Worm (Caenorhabditis elegans) whole organism, L4 larva: Measurements from ENCODE around the gene F40H6.5.
A peak's percentile ranks its signal among the peaks of the same experiment; 100 is the strongest.

Source experiments
- D1046.2 ChIP-seq: fragments of 200-800 bp; sonication (Bioruptor generic); IDR thresholded peaks from 2 replicates; pipeline ENCODE4 v1.3.6; 2022; ENCODE audit warnings: missing genetic modification characterization, missing compliant biosample characterization
- F10B5.3 ChIP-seq: sonication (generic microtip); optimal IDR thresholded peaks from 2 replicates; lab custom pipeline; 2016; ENCODE audit warnings: mild to moderate bottlenecking, missing genetic modification characterization, missing compliant biosample characterization
- F26F4.8 ChIP-seq: fragments of 200-800 bp; sonication (Bioruptor generic); conservative IDR thresholded peaks from 2 replicates; pipeline ENCODE4 v1.3.6; 2022; ENCODE audit warnings: missing genetic modification characterization, missing compliant biosample characterization
- F37D6.2 ChIP-seq: sonication (generic microtip); optimal IDR thresholded peaks from 2 replicates; lab custom pipeline; 2016; ENCODE audit warnings: mild to moderate bottlenecking, missing genetic modification characterization, missing compliant biosample characterization
- F44E2.7 ChIP-seq: fragments of 200-800 bp; sonication (Bioruptor generic); IDR thresholded peaks from 2 replicates; pipeline ENCODE4 v2.1.2; 2022; ENCODE audit warnings: missing genetic modification characterization, missing compliant biosample characterization
- T26A8.4 ChIP-seq: fragments of 200-800 bp; sonication (Bioruptor generic); IDR thresholded peaks from 2 replicates; pipeline ENCODE4 v1.3.6; 2022; ENCODE audit warnings: missing genetic modification characterization, missing compliant biosample characterization
- Y5F2A.4 ChIP-seq: fragments of 200-800 bp; sonication (Bioruptor generic); optimal IDR thresholded peaks from 2 replicates; lab custom pipeline; 2018; ENCODE audit warnings: mild to moderate bottlenecking, missing genetic modification characterization, missing compliant biosample characterization
- Y75B8A.6 ChIP-seq: fragments of 200-800 bp; sonication (Bioruptor generic); IDR thresholded peaks from 2 replicates; pipeline ENCODE4 v1.3.6; 2022; ENCODE audit warnings: missing genetic modification reagents, missing genetic modification characterization, missing compliant biosample characterization
- ZK337.2 ChIP-seq: fragments of 200-800 bp; sonication (Bioruptor generic); IDR thresholded peaks from 2 replicates; pipeline ENCODE4 v1.3.6; 2022; ENCODE audit warnings: missing genetic modification reagents, missing genetic modification characterization, missing compliant biosample characterization
- ZK546.5 ChIP-seq, 2 experiments: sonication (generic microtip); optimal IDR thresholded peaks; 2 replicates each; lab custom pipeline; 2017; ENCODE audit warnings: missing biosample characterization in 2 of 2, missing genetic modification characterization in 2 of 2
- ceh-20 ChIP-seq: fragments of 200-800 bp; sonication (Bioruptor generic); IDR thresholded peaks from 2 replicates; pipeline ENCODE4 v1.3.6; 2022; ENCODE audit warnings: missing genetic modification reagents, missing genetic modification characterization, missing compliant biosample characterization
- ceh-32 ChIP-seq: sonication (generic microtip); optimal IDR thresholded peaks from 2 replicates; lab custom pipeline; 2016; ENCODE audit warnings: mild to moderate bottlenecking, missing genetic modification characterization, missing compliant biosample characterization; ENCODE audit not compliant: poor library complexity
- ceh-44 ChIP-seq: fragments of 200-800 bp; sonication (Bioruptor generic); IDR thresholded peaks from 2 replicates; pipeline ENCODE4 v1.3.6; 2022; ENCODE audit warnings: missing genetic modification reagents, missing genetic modification characterization, missing compliant biosample characterization
- daf-12 ChIP-seq: fragments of 150-350 bp; optimal IDR thresholded peaks from 2 replicates; lab custom pipeline; 2014; ENCODE audit warnings: missing biosample characterization, missing genetic modification reagents, missing genetic modification characterization
- daf-16 ChIP-seq, 3 experiments: sonication (generic microtip); optimal IDR thresholded peaks; 2 replicates each; lab custom pipeline; 2016 to 2017; ENCODE audit warnings: missing genetic modification characterization in 3 of 3, missing genetic modification reagents in 3 of 3, mild to moderate bottlenecking in 2 of 3, missing compliant biosample characterization in 2 of 3, missing biosample characterization in 1 of 3, moderate library complexity in 1 of 3
- daf-8 ChIP-seq: fragments of 200-800 bp; sonication (Bioruptor generic); IDR thresholded peaks from 2 replicates; pipeline ENCODE4 v1.3.6; 2022; ENCODE audit warnings: missing genetic modification characterization, missing compliant biosample characterization
- dmd-6 ChIP-seq: fragments of 200-800 bp; sonication (Bioruptor generic); IDR thresholded peaks from 2 replicates; pipeline ENCODE4 v1.3.6; 2022; ENCODE audit warnings: missing genetic modification reagents, missing genetic modification characterization, missing compliant biosample characterization
- duxl-1 ChIP-seq: sonication (generic microtip); optimal IDR thresholded peaks from 2 replicates; lab custom pipeline; 2016; ENCODE audit warnings: mild to moderate bottlenecking, missing genetic modification characterization, moderate library complexity, missing compliant biosample characterization; ENCODE audit not compliant: poor library complexity
- dve-1 ChIP-seq: sonication (generic microtip); optimal IDR thresholded peaks from 2 replicates; lab custom pipeline; 2017; ENCODE audit warnings: antibody characterized with exemption, mild to moderate bottlenecking, missing genetic modification characterization, missing compliant biosample characterization; ENCODE audit not compliant: insufficient read depth
- hif-1 ChIP-seq, 2 experiments: sonication (generic microtip); optimal IDR thresholded peaks; 2 replicates each; lab custom pipeline; 2016 to 2017; ENCODE audit warnings: missing compliant biosample characterization in 2 of 2, missing genetic modification characterization in 2 of 2, missing genetic modification reagents in 2 of 2, missing genotype in 2 of 2, mild to moderate bottlenecking in 1 of 2
- hlh-11 ChIP-seq: fragments of 200-800 bp; sonication (Bioruptor generic); optimal IDR thresholded peaks from 2 replicates; lab custom pipeline; 2018; ENCODE audit warnings: mild to moderate bottlenecking, missing genetic modification characterization, missing compliant biosample characterization
- hmg-1.1 ChIP-seq: fragments of 200-800 bp; sonication (Bioruptor generic); IDR thresholded peaks from 2 replicates; pipeline ENCODE4 v1.3.6; 2022; ENCODE audit warnings: missing genetic modification reagents, missing genetic modification characterization, missing compliant biosample characterization
- jun-1 ChIP-seq: fragments of 150-350 bp; optimal IDR thresholded peaks from 2 replicates; lab custom pipeline; 2014; ENCODE audit warnings: missing biosample characterization, missing genetic modification reagents, missing genetic modification characterization
- lin-39 ChIP-seq: fragments of 150-350 bp; optimal IDR thresholded peaks from 2 replicates; lab custom pipeline; 2014; ENCODE audit warnings: missing biosample characterization, missing genetic modification reagents, missing genetic modification characterization
- lsy-2 ChIP-seq, 2 experiments: fragments of 150-350 bp in 1 of 2; sonication (generic microtip) in 1 of 2; optimal IDR thresholded peaks; 2 replicates each; lab custom pipeline; 2014 to 2017; ENCODE audit warnings: missing biosample characterization in 2 of 2, missing genetic modification characterization in 2 of 2
- madf-9 ChIP-seq: fragments of 200-800 bp; sonication (Bioruptor generic); conservative IDR thresholded peaks from 2 replicates; pipeline ENCODE4 v1.3.6; 2022; ENCODE audit warnings: missing genetic modification reagents, missing genetic modification characterization, missing compliant biosample characterization
- mdl-1 ChIP-seq, 2 experiments: fragments of 150-350 bp in 1 of 2; sonication (generic microtip) in 1 of 2; optimal IDR thresholded peaks; 2 replicates each; lab custom pipeline; 2014 to 2017; ENCODE audit warnings: missing biosample characterization in 2 of 2, missing genetic modification characterization in 2 of 2
- mep-1 ChIP-seq: fragments of 150-350 bp; sonication (generic microtip); optimal IDR thresholded peaks from 3 replicates; lab custom pipeline; 2014; ENCODE audit warnings: missing biosample characterization, missing genetic modification characterization
- mes-2 ChIP-seq: sonication (generic microtip); optimal IDR thresholded peaks from 2 replicates; lab custom pipeline; 2016; ENCODE audit warnings: missing genotype, mild to moderate bottlenecking, missing genetic modification characterization, missing compliant biosample characterization; ENCODE audit not compliant: poor library complexity, severe bottlenecking
- nhr-10 ChIP-seq: fragments of 150-350 bp; optimal IDR thresholded peaks from 2 replicates; lab custom pipeline; 2014; ENCODE audit warnings: missing biosample characterization, missing genetic modification characterization
- nhr-28 ChIP-seq: fragments of 150-350 bp; optimal IDR thresholded peaks from 2 replicates; lab custom pipeline; 2014; ENCODE audit warnings: missing biosample characterization, missing genetic modification characterization
- nhr-48 ChIP-seq: sonication (generic microtip); optimal IDR thresholded peaks from 2 replicates; lab custom pipeline; 2016; ENCODE audit warnings: mild to moderate bottlenecking, missing genetic modification characterization, missing compliant biosample characterization
- nhr-6 ChIP-seq: fragments of 150-350 bp; optimal IDR thresholded peaks from 2 replicates; lab custom pipeline; 2014; ENCODE audit warnings: missing biosample characterization, missing genetic modification characterization
- nhr-76 ChIP-seq: fragments of 150-350 bp; optimal IDR thresholded peaks from 2 replicates; lab custom pipeline; 2014; ENCODE audit warnings: missing biosample characterization, missing genetic modification characterization
- nhr-77 ChIP-seq: fragments of 150-350 bp; optimal IDR thresholded peaks from 2 replicates; lab custom pipeline; 2014; ENCODE audit warnings: missing biosample characterization, missing genetic modification characterization
- pha-4 ChIP-seq, 2 experiments: fragments of 150-350 bp in 1 of 2; fragments of 200-800 bp in 1 of 2; sonication (Bioruptor generic) in 1 of 2; IDR thresholded peaks in 1 of 2; optimal IDR thresholded peaks in 1 of 2; 2 replicates each; pipeline versions ENCODE4 v1.3.6 to Lab custom; 2014 to 2022; ENCODE audit warnings: missing genetic modification characterization in 2 of 2, missing genetic modification reagents in 2 of 2, missing biosample characterization in 1 of 2, missing compliant biosample characterization in 1 of 2
- php-3 ChIP-seq: fragments of 200-800 bp; sonication (Bioruptor generic); IDR thresholded peaks from 2 replicates; pipeline ENCODE4 v1.3.6; 2022; ENCODE audit warnings: missing genetic modification reagents, missing genetic modification characterization, missing compliant biosample characterization
- pqm-1 ChIP-seq: sonication (generic microtip); optimal IDR thresholded peaks from 2 replicates; lab custom pipeline; 2017; ENCODE audit warnings: missing biosample characterization, missing genetic modification characterization
- rbr-2 ChIP-seq: sonication (generic microtip); optimal IDR thresholded peaks from 2 replicates; lab custom pipeline; 2016; ENCODE audit warnings: missing genotype, missing genetic modification characterization, missing compliant biosample characterization
- saeg-2 ChIP-seq: fragments of 200-800 bp; sonication (Bioruptor generic); IDR thresholded peaks from 2 replicates; pipeline ENCODE4 v1.3.6; 2022; ENCODE audit warnings: missing genetic modification reagents, missing genetic modification characterization, missing compliant biosample characterization
- set-16 ChIP-seq: fragments of 200-800 bp; sonication (Bioruptor generic); IDR thresholded peaks from 2 replicates; pipeline ENCODE4 v1.3.6; 2022; ENCODE audit warnings: missing genetic modification reagents, missing genetic modification characterization, missing compliant biosample characterization
- skn-1 ChIP-seq: fragments of 150-350 bp; optimal IDR thresholded peaks from 2 replicates; lab custom pipeline; 2014; ENCODE audit warnings: missing biosample characterization, missing genetic modification characterization
- spr-3 ChIP-seq: fragments of 200-800 bp; sonication (Bioruptor generic); optimal IDR thresholded peaks from 2 replicates; lab custom pipeline; 2018; ENCODE audit warnings: mild to moderate bottlenecking, missing genetic modification characterization, missing compliant biosample characterization
- tra-1 ChIP-seq: fragments of 200-800 bp; sonication (Bioruptor generic); IDR thresholded peaks from 2 replicates; pipeline ENCODE4 v1.3.6; 2022; ENCODE audit warnings: missing genetic modification reagents, missing genetic modification characterization, missing compliant biosample characterization
- vab-7 ChIP-seq: fragments of 200-800 bp; sonication (Bioruptor generic); IDR thresholded peaks from 2 replicates; pipeline ENCODE4 v1.3.6; 2022; ENCODE audit warnings: missing genetic modification reagents, missing genetic modification characterization, missing compliant biosample characterization
- zag-1 ChIP-seq: fragments of 150-350 bp; optimal IDR thresholded peaks from 2 replicates; lab custom pipeline; 2014; ENCODE audit warnings: missing biosample characterization, missing genetic modification characterization
- zfp-2 ChIP-seq: sonication (generic microtip); optimal IDR thresholded peaks from 2 replicates; lab custom pipeline; 2016; ENCODE audit warnings: mild to moderate bottlenecking, missing genetic modification characterization, missing compliant biosample characterization
- ztf-7 ChIP-seq: fragments of 150-350 bp; optimal IDR thresholded peaks from 2 replicates; lab custom pipeline; 2014; ENCODE audit warnings: missing biosample characterization, missing genetic modification characterization

F40H6.5 gene

ce11 chrIII:6087705-6088359, 32.2 kb upstream of the F40H6.5 start, which contains the start of gene wht-1:
TSS of gene wht-1 (minus strand) at chrIII:6087755.
- TF ChIP-seq dve-1 (tag; lab: Kevin White, UChicago): peak; percentile 75
- peak; percentile 70 for TF ChIP-seq pqm-1 (tag; lab: Kevin White, UChicago)
- TF ChIP-seq madf-9 (GFP tag; lab: Robert Waterston, UW): no peak
- TF ChIP-seq nhr-48 (tag; lab: Kevin White, UChicago): peak; percentile 5
- no peak for TF ChIP-seq ZK546.5 (tag; optimal IDR thresholded peaks at IDR 0.05; lab: Kevin White, UChicago)
- TF ChIP-seq Y75B8A.6 (GFP tag; lab: Robert Waterston, UW): no peak
- TF ChIP-seq ceh-44 (GFP tag; lab: Robert Waterston, UW): no peak
- no peak for TF ChIP-seq ceh-20 (GFP tag; lab: Robert Waterston, UW)
- TF ChIP-seq spr-3 (GFP tag; lab: Kevin White, UChicago): no peak
- TF ChIP-seq nhr-6 (tag; lab: Kevin White, UChicago): no peak
- TF ChIP-seq pha-4 (GFP tag; IDR thresholded peaks at IDR 0.05; lab: Robert Waterston, UW): no peak
- no peak for TF ChIP-seq pha-4 (tag; optimal IDR thresholded peaks at IDR 0.05; lab: Kevin White, UChicago)
- no peak for TF ChIP-seq saeg-2 (GFP tag; lab: Robert Waterston, UW)
- TF ChIP-seq ztf-7 (tag; lab: Kevin White, UChicago): no peak
- TF ChIP-seq tra-1 (GFP tag; lab: Robert Waterston, UW): no peak
- no peak for TF ChIP-seq F10B5.3 (tag; lab: Kevin White, UChicago)
- TF ChIP-seq jun-1 (tag; lab: Kevin White, UChicago): no peak
- TF ChIP-seq skn-1 (tag; lab: Kevin White, UChicago): no peak
- no peak for TF ChIP-seq lsy-2 (tag; optimal IDR thresholded peaks at IDR 0.05; lab: Kevin White, UChicago)
- TF ChIP-seq T26A8.4 (GFP tag; lab: Robert Waterston, UW): no peak
- TF ChIP-seq duxl-1 (tag; lab: Kevin White, UChicago): no peak
- no peak for TF ChIP-seq zfp-2 (tag; lab: Kevin White, UChicago)
- TF ChIP-seq ZK337.2 (GFP tag; lab: Robert Waterston, UW): no peak
- TF ChIP-seq hif-1 (tag; optimal IDR thresholded peaks at IDR 0.05; lab: Kevin White, UChicago): no peak
- no peak for TF ChIP-seq F37D6.2 (tag; lab: Kevin White, UChicago)
- TF ChIP-seq daf-8 (GFP tag; lab: Robert Waterston, UW): no peak
- TF ChIP-seq ceh-32 (tag; lab: Kevin White, UChicago): no peak
- TF ChIP-seq hmg-1.1 (GFP tag; lab: Robert Waterston, UW): no peak
- peak; percentile 15 for TF ChIP-seq nhr-77 (tag; lab: Kevin White, UChicago)
- TF ChIP-seq rbr-2 (tag; lab: Kevin White, UChicago): no peak
- no peak for TF ChIP-seq zag-1 (tag; lab: Kevin White, UChicago)
- no peak for TF ChIP-seq F44E2.7 (GFP tag; lab: Robert Waterston, UW)
- no peak for TF ChIP-seq lin-39 (tag; lab: Kevin White, UChicago)
- no peak for TF ChIP-seq vab-7 (GFP tag; lab: Robert Waterston, UW)
- no peak for TF ChIP-seq daf-12 (tag; lab: Kevin White, UChicago)
- TF ChIP-seq D1046.2: no peak
- TF ChIP-seq set-16 (GFP tag; lab: Robert Waterston, UW): no peak
- TF ChIP-seq nhr-10 (tag; lab: Kevin White, UChicago): no peak
- TF ChIP-seq hlh-11: peak; percentile 45
- no peak for TF ChIP-seq dmd-6 (GFP tag; lab: Robert Waterston, UW)
- TF ChIP-seq mep-1: no peak
- TF ChIP-seq Y5F2A.4 (GFP tag; lab: Kevin White, UChicago): no peak
- TF ChIP-seq daf-16 (GFP tag; optimal IDR thresholded peaks at IDR 0.05; lab: Kevin White, UChicago): no peak
- peak; percentile 95 for TF ChIP-seq daf-16 (tag; optimal IDR thresholded peaks at IDR 0.05; lab: Kevin White, UChicago)
- TF ChIP-seq nhr-28 (tag; lab: Kevin White, UChicago): peak; percentile 78
- TF ChIP-seq php-3: no peak
- TF ChIP-seq F26F4.8 (GFP tag; lab: Robert Waterston, UW): no peak
- no peak for TF ChIP-seq mdl-1 (tag; optimal IDR thresholded peaks at IDR 0.05; lab: Kevin White, UChicago)
- no peak for TF ChIP-seq mes-2 (tag; lab: Kevin White, UChicago)
- TF ChIP-seq nhr-76: no peak
